Fruit fly (Drosophila melanogaster): ENCODE results near the gene Ubx.

Ubx gene

dm6 chr3R:16652091-16652490, 82.1 kb downstream of the Ubx start, which contains the start of gene CG14907 (continued):
- TF ChIP-seq tna (GFP tag; IDR thresholded peaks at IDR 0.05; ENCODE audit: partially characterized antibody) (peak; percentile 68), jing (GFP tag; optimal IDR thresholded peaks at IDR 0.05) (no peak), caup (GFP tag; optimal IDR thresholded peaks at IDR 0.05; ENCODE audit: severe bottlenecking) (no peak), C15 (GFP tag; IDR thresholded peaks at IDR 0.05) (no peak), MTF-1 (GFP tag; optimal IDR thresholded peaks at IDR 0.05; ENCODE audit: borderline replicate concordance) (no peak), D19B (GFP tag; optimal IDR thresholded peaks at IDR 0.05) (no peak), CG1024 (GFP tag; IDR thresholded peaks at IDR 0.05) (no peak), CG2678 (tag; optimal IDR thresholded peaks at IDR 0.05) (no peak), gsb (GFP tag; IDR thresholded peaks at IDR 0.05) (no peak), CG11723 (GFP tag; optimal IDR thresholded peaks at IDR 0.05) (no peak), tup (GFP tag; optimal IDR thresholded peaks at IDR 0.05) (no peak), CG13775 (GFP tag; optimal IDR thresholded peaks at IDR 0.05) (no peak), CG6854 (GFP tag; optimal IDR thresholded peaks at IDR 0.05) (no peak), CG10366 (GFP tag; IDR thresholded peaks at IDR 0.05) (no peak), bsh (GFP tag; optimal IDR thresholded peaks at IDR 0.05) (no peak), CG2712 (tag; optimal IDR thresholded peaks at IDR 0.05) (no peak), dysf (GFP tag; IDR thresholded peaks at IDR 0.05) (no peak), crol (GFP tag; IDR thresholded peaks at IDR 0.05) (no peak), CG15514 (GFP tag; optimal IDR thresholded peaks at IDR 0.05) (peak; percentile 47), pros (GFP tag; optimal IDR thresholded peaks at IDR 0.05) (no peak), CG1603 (tag; optimal IDR thresholded peaks at IDR 0.05) (peak; percentile 27), CG4617 (GFP tag; optimal IDR thresholded peaks at IDR 0.05; ENCODE audit: borderline replicate concordance) (no peak), CG34376 (GFP tag; optimal IDR thresholded peaks at IDR 0.05) (peak; percentile 44), CG17568 (GFP tag; optimal IDR thresholded peaks at IDR 0.05) (no peak), tll (GFP tag; optimal IDR thresholded peaks at IDR 0.05) (no peak), Blimp-1 (GFP tag; optimal IDR thresholded peaks at IDR 0.05) (no peak), CG4360 (GFP tag; IDR thresholded peaks at IDR 0.05) (no peak), Taf1 (GFP tag; IDR thresholded peaks at IDR 0.05) (no peak), CG13287 (GFP tag; IDR thresholded peaks at IDR 0.05; ENCODE audit: partially characterized antibody) (peak; percentile 82), Dek (tag; optimal IDR thresholded peaks at IDR 0.05) (no peak), dati (GFP tag; IDR thresholded peaks at IDR 0.05) (no peak), Side (GFP tag; optimal IDR thresholded peaks at IDR 0.05) (peak; percentile 1), Ptx1 (GFP tag; IDR thresholded peaks at IDR 0.05) (no peak), prd (optimal IDR thresholded peaks at IDR 0.05) (no peak), prd (GFP tag; IDR thresholded peaks at IDR 0.05) (no peak), Mad (GFP tag; optimal IDR thresholded peaks at IDR 0.05) (no peak), psq (GFP tag; optimal IDR thresholded peaks at IDR 0.05) (no peak), CG9215 (GFP tag; IDR thresholded peaks at IDR 0.05) (no peak), CG1602 (GFP tag; optimal IDR thresholded peaks at IDR 0.05) (no peak), gem (tag; optimal IDR thresholded peaks at IDR 0.05) (no peak), Pdp1 (GFP tag; optimal IDR thresholded peaks at IDR 0.05) (peak in 1 of 2 experiments; percentile 93), CG9797 (GFP tag; optimal IDR thresholded peaks at IDR 0.05) (no peak), CG10209 (GFP tag; optimal IDR thresholded peaks at IDR 0.05) (no peak), Hand (GFP tag; optimal IDR thresholded peaks at IDR 0.05) (no peak), CG2116 (GFP tag; optimal IDR thresholded peaks at IDR 0.05) (peak; percentile 96), cas (GFP tag; IDR thresholded peaks at IDR 0.05) (no peak), CG12391 (tag; optimal IDR thresholded peaks at IDR 0.05) (no peak), tap (tag; optimal IDR thresholded peaks at IDR 0.05) (no peak), CG9727 (GFP tag; optimal IDR thresholded peaks at IDR 0.05) (no peak), Dad (GFP tag; optimal IDR thresholded peaks at IDR 0.05) (no peak)

All from whole organism, embryonic.